Fruit fly (Drosophila melanogaster) Kc167 (cell line): ENCODE results near the gene lap.

Source experiments
- Myc ChIP-seq: fragments of >200 bp; optimal IDR thresholded peaks from 2 replicates; lab custom pipeline; 2017; ENCODE audit warnings: missing external identifiers
- Sin3A ChIP-seq: fragments of >200 bp; optimal IDR thresholded peaks from 2 replicates; lab custom pipeline; 2018; ENCODE audit warnings: missing external identifiers
- h ChIP-seq: fragments of >200 bp; optimal IDR thresholded peaks from 3 replicates; lab custom pipeline; 2018; ENCODE audit warnings: missing external identifiers
- insv ChIP-seq: fragments of >200 bp; optimal IDR thresholded peaks from 3 replicates; lab custom pipeline; 2018; ENCODE audit warnings: missing external identifiers
- psq ChIP-seq: fragments of >200 bp; optimal IDR thresholded peaks from 2 replicates; lab custom pipeline; 2017; ENCODE audit warnings: missing external identifiers
- ttk ChIP-seq: sonication (Bioruptor generic); optimal IDR thresholded peaks from 2 replicates; lab custom pipeline; 2017; ENCODE audit warnings: missing external identifiers

DNA sequence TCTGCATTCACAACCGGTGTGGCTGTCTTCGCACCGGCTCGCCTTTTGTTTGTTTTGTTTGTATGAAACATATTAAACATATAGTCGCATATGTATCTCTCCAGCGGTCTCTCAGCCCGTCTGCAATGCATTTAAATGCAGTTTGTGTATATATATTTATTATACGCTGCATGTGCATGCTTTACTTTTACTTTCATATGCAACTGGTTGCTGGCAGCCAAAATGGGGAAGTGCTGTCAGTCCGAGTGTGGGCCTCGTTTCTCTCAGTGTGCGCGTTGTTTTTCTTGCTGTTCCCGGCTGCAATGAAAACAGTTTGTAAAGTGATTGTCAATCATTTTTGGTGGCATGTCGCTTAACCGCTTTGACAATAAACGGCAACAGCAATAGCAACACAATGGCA, 27.2 kb upstream of the lap start:
- TF ChIP-seq h (lab: Kevin White, UChicago) (no peak), ttk (no peak), insv (lab: Kevin White, UChicago) (no peak), Myc (lab: Kevin White, UChicago) (no peak), Sin3A (no peak), psq (no peak)
